Fruit fly (Drosophila melanogaster) whole organism, wandering third instar larva: ENCODE results near the gene CG31705.
A peak's percentile ranks its signal among the peaks of the same experiment; 100 is the strongest.

Experiments
- CG32264 ChIP-seq: fragments of 200-800 bp; sonication (Bioruptor generic); optimal IDR thresholded peaks from 2 replicates; lab custom pipeline; 2016; ENCODE audit warnings: missing biosample characterization, missing genetic modification characterization
- CG9705 ChIP-seq: fragments of 200-800 bp; sonication (Bioruptor generic); optimal IDR thresholded peaks from 2 replicates; lab custom pipeline; 2018; ENCODE audit warnings: missing biosample characterization, mild to moderate bottlenecking, missing genetic modification characterization
- Dfd ChIP-seq: fragments of >200 bp; optimal IDR thresholded peaks from 2 replicates; lab custom pipeline; 2017; ENCODE audit warnings: missing biosample characterization, missing genetic modification characterization
- Dif ChIP-seq: fragments of 200-275, 200-300 bp; sonication (Bioruptor generic); optimal IDR thresholded peaks from 2 replicates; lab custom pipeline; 2018; ENCODE audit warnings: missing biosample characterization, missing genetic modification characterization; ENCODE audit not compliant: partially characterized antibody
- GATAd ChIP-seq: sonication (Bioruptor generic); optimal IDR thresholded peaks from 2 replicates; lab custom pipeline; 2016; ENCODE audit warnings: missing biosample characterization, missing genetic modification characterization
- HLH106 ChIP-seq: fragments of 200-800 bp; optimal IDR thresholded peaks from 3 replicates; lab custom pipeline; 2019; ENCODE audit warnings: missing biosample characterization, mild to moderate bottlenecking, missing genetic modification characterization, moderate library complexity
- Hnf4 ChIP-seq: fragments of 200-800 bp; sonication (Bioruptor generic); optimal IDR thresholded peaks from 2 replicates; lab custom pipeline; 2016; ENCODE audit warnings: missing biosample characterization, mild to moderate bottlenecking, missing genetic modification characterization
- Hr83 ChIP-seq: fragments of 200-300 bp; sonication (Bioruptor generic); optimal IDR thresholded peaks from 2 replicates; lab custom pipeline; 2016; ENCODE audit warnings: missing biosample characterization, mild to moderate bottlenecking, missing genetic modification characterization, moderate library complexity; ENCODE audit not compliant: poor library complexity, severe bottlenecking
- Jra ChIP-seq: sonication (Bioruptor generic); optimal IDR thresholded peaks from 2 replicates; lab custom pipeline; 2016; ENCODE audit warnings: missing biosample characterization, missing genetic modification characterization
- Mio ChIP-seq: sonication (Bioruptor generic); optimal IDR thresholded peaks from 2 replicates; lab custom pipeline; 2016; ENCODE audit warnings: missing biosample characterization, missing genetic modification characterization
- Myc ChIP-seq: fragments of >200 bp; optimal IDR thresholded peaks from 2 replicates; lab custom pipeline; 2017
- N ChIP-seq: fragments of >200 bp; optimal IDR thresholded peaks from 2 replicates; lab custom pipeline; 2018; ENCODE audit warnings: missing biosample characterization, missing external identifiers, missing genetic modification characterization
- OdsH ChIP-seq: fragments of 200-800 bp; sonication (Bioruptor generic); optimal IDR thresholded peaks from 2 replicates; lab custom pipeline; 2016; ENCODE audit warnings: missing biosample characterization, mild to moderate bottlenecking, missing genetic modification characterization
- Rel ChIP-seq, 2 experiments: fragments of 200-800 bp; sonication (Bioruptor generic) in 1 of 2; optimal IDR thresholded peaks; 2 replicates in 1 of 2; 3 replicates in 1 of 2; lab custom pipeline; 2016 to 2019; ENCODE audit warnings: mild to moderate bottlenecking in 2 of 2, missing biosample characterization in 2 of 2, missing genetic modification characterization in 2 of 2, moderate library complexity in 1 of 2
- Sp1 ChIP-seq: fragments of 200-800 bp; sonication (Bioruptor generic); optimal IDR thresholded peaks from 3 replicates; lab custom pipeline; 2019; ENCODE audit warnings: missing biosample characterization, mild to moderate bottlenecking, missing genetic modification characterization, moderate library complexity
- Vsx2 ChIP-seq: fragments of 200-300, 225-300 bp; sonication (Bioruptor generic); optimal IDR thresholded peaks from 2 replicates; lab custom pipeline; 2018; ENCODE audit warnings: missing biosample characterization, missing genetic modification characterization; ENCODE audit not compliant: partially characterized antibody
- br ChIP-seq: fragments of 200-800 bp; sonication (Bioruptor generic); optimal IDR thresholded peaks from 2 replicates; lab custom pipeline; 2016; ENCODE audit warnings: missing biosample characterization, missing genetic modification characterization
- brk ChIP-seq: fragments of 200-800 bp; sonication (Bioruptor generic); optimal IDR thresholded peaks from 2 replicates; lab custom pipeline; 2016; ENCODE audit warnings: missing biosample characterization, mild to moderate bottlenecking, missing genetic modification characterization
- dl ChIP-seq, 2 experiments: fragments of 175-275, 200-275 bp in 1 of 2; fragments of 200-275 bp in 1 of 2; sonication (Bioruptor generic); optimal IDR thresholded peaks; lab custom pipeline; 2018; ENCODE audit warnings: mild to moderate bottlenecking in 2 of 2, missing biosample characterization in 2 of 2, missing genetic modification characterization in 2 of 2, moderate library complexity in 2 of 2; ENCODE audit not compliant: partially characterized antibody in 2 of 2, insufficient read depth in 1 of 2
- dmrt93B ChIP-seq: fragments of 200-800 bp; sonication (Bioruptor generic); optimal IDR thresholded peaks from 2 replicates; lab custom pipeline; 2018; ENCODE audit warnings: missing biosample characterization, mild to moderate bottlenecking, missing genetic modification characterization
- dsf ChIP-seq: sonication (Bioruptor generic); optimal IDR thresholded peaks from 2 replicates; lab custom pipeline; 2016; ENCODE audit warnings: missing biosample characterization, missing genetic modification characterization, borderline replicate concordance
- ey ChIP-seq: fragments of 200-800 bp; sonication (Bioruptor generic); optimal IDR thresholded peaks from 2 replicates; lab custom pipeline; 2016; ENCODE audit warnings: missing biosample characterization, missing genetic modification characterization
- foxo ChIP-seq, 2 experiments: fragments of 200-800 bp; sonication (Bioruptor generic); optimal IDR thresholded peaks; 2 replicates in 1 of 2; 3 replicates in 1 of 2; lab custom pipeline; 2016 to 2017; ENCODE audit warnings: missing biosample characterization in 2 of 2, missing genetic modification characterization in 2 of 2
- fru ChIP-seq: fragments of 200-800 bp; sonication (Bioruptor generic); optimal IDR thresholded peaks from 3 replicates; lab custom pipeline; 2016; ENCODE audit warnings: missing biosample characterization, mild to moderate bottlenecking, missing genetic modification characterization
- h ChIP-seq: fragments of 200-800 bp; sonication (Bioruptor generic); optimal IDR thresholded peaks from 3 replicates; lab custom pipeline; 2016; ENCODE audit warnings: missing biosample characterization, mild to moderate bottlenecking, missing genetic modification characterization
- jim ChIP-seq: fragments of 175-275, 200-325 bp; sonication (Bioruptor generic); optimal IDR thresholded peaks from 2 replicates; lab custom pipeline; 2016; ENCODE audit warnings: missing biosample characterization, mild to moderate bottlenecking, missing genetic modification characterization
- lola ChIP-seq: fragments of >200 bp; optimal IDR thresholded peaks from 2 replicates; lab custom pipeline; 2017; ENCODE audit warnings: missing biosample characterization, missing genetic modification characterization
- pan ChIP-seq: fragments of >200 bp; optimal IDR thresholded peaks from 2 replicates; lab custom pipeline; 2017
- psq ChIP-seq: fragments of 200-800 bp; sonication (Bioruptor generic); optimal IDR thresholded peaks from 3 replicates; lab custom pipeline; 2017; ENCODE audit warnings: missing biosample characterization, mild to moderate bottlenecking, missing genetic modification characterization, moderate library complexity
- rgr ChIP-seq: fragments of 200-800 bp; sonication (Bioruptor generic); optimal IDR thresholded peaks from 3 replicates; lab custom pipeline; 2016; ENCODE audit warnings: missing biosample characterization, mild to moderate bottlenecking, missing genetic modification characterization
- sv ChIP-seq: fragments of 200-800 bp; sonication (Bioruptor generic); optimal IDR thresholded peaks from 3 replicates; lab custom pipeline; 2016; ENCODE audit warnings: missing biosample characterization, missing genetic modification characterization
- tai ChIP-seq: sonication (Bioruptor generic); optimal IDR thresholded peaks from 2 replicates; lab custom pipeline; 2016; ENCODE audit warnings: missing biosample characterization, missing genetic modification characterization

The CG31705 gene

DNA sequence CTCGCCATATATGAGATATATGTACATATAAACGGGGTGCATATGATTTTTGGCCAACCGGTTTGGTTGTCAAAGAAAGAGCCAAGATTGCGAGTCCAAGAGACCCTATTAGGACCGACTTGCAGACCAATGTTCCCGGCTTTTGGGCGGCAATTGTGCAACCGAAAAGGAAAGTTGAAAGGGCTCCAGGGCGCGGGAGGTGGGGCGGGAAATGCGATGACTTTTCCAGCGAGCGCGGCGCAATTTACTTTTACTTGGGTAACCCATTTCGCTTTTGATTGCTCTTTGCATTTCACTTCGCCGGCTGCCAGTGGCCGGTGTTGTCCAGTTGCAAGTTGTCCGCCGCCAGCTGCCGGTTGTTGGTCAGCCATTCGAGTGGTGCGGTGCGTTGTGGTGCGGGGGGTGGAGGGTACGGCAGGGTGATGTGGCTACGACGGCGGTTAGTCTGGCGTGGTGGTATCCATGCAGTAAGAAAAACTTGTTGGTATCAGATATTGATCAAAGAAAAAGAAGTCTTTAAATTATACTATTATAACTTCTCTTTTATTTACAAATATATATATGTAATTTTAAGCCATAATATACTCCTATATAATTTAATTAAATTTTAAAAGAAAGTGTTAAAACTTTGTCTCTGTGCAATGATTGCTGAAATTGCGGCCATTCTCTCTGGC lies 23.0 kb downstream of the CG31705 start:
- no peak for TF ChIP-seq br (GFP tag; lab: Kevin White, UChicago)
- TF ChIP-seq psq: peak; percentile 41
- peak; percentile 44 for TF ChIP-seq HLH106
- TF ChIP-seq dmrt93B: peak; percentile 25

DNA sequence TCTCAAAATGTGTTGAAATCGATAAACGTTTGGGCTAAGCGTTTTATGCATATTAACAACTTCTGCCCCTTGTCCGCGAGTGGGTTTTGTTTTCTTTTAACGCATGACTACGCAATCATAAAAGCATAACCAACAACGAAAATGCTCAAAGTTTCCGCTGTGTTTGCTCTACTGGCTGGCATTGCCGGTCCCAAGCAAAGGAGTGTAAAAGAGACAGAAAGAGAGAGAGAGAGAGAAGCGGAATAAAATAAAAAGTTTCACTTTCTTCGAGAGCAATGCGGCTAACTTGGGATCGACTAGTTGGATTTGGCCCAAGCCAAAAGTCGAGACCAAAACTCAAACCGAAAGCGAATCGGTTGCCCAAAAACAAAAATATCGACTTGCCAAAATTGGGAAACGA lies 25.3 kb downstream of the CG31705 start:
- no peak for TF ChIP-seq Mio (GFP tag; lab: Kevin White, UChicago)
- TF ChIP-seq jim (GFP tag; lab: Kevin White, UChicago): no peak
- no peak for TF ChIP-seq GATAd (GFP tag; lab: Kevin White, UChicago)

DNA sequence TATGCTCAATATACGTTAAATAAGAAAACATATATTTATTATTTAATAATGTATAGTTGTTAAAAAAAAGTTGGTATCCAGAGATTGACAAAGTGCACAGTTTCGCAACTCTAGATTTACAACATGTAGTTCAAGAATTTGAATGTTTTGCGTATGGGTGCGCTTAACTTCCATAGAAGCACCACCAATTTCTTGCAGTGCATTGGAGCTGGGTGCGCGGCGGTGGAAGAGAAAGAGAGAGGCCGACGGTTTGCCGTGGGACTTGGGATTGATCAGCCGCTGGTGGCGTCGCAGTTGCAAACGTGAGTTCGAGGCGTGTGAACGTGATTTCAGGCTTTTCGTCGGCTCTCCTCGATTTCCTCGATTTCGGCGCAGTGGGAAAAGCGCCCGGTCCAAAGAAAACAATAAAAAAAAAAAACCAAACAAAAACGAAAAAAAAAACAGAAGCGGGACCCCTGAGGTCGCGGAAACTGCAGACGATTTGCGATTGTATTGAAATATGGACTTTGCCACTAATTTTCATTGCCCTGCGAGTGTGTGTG lies 26.5 kb downstream of the CG31705 start, which contains the start of gene spz4:
TSS of gene spz4 (plus strand) at position 289 of the 542 bp plus-strand sequence.
- TF ChIP-seq lola (GFP tag; lab: Kevin White, UChicago): no peak
- no peak for TF ChIP-seq Dif (GFP tag; lab: Kevin White, UChicago)
- TF ChIP-seq brk (GFP tag; lab: Kevin White, UChicago): no peak
- no peak for TF ChIP-seq Hr83
- no peak for TF ChIP-seq Sp1 (GFP tag; lab: Kevin White, UChicago)
- TF ChIP-seq OdsH (GFP tag; lab: Kevin White, UChicago): no peak
- no peak for TF ChIP-seq N
- TF ChIP-seq CG32264: no peak
- TF ChIP-seq sv (GFP tag; lab: Kevin White, UChicago): no peak
- no peak for TF ChIP-seq tai
- no peak for TF ChIP-seq Myc (lab: Kevin White, UChicago)
- no peak for TF ChIP-seq Rel (GFP tag; optimal IDR thresholded peaks at IDR 0.05; lab: Kevin White, UChicago)
- TF ChIP-seq Rel (tag; optimal IDR thresholded peaks at IDR 0.05; lab: Kevin White, UChicago): no peak
- TF ChIP-seq dl (GFP tag; optimal IDR thresholded peaks at IDR 0.05; lab: Kevin White, UChicago; ENCODE audit: insufficient read depth in 1 of 2, partially characterized antibody in 2 of 2): no peak
- no peak for TF ChIP-seq dsf
- no peak for TF ChIP-seq fru
- no peak for TF ChIP-seq pan (lab: Kevin White, UChicago)
- no peak for TF ChIP-seq Jra (GFP tag; lab: Kevin White, UChicago)

DNA sequence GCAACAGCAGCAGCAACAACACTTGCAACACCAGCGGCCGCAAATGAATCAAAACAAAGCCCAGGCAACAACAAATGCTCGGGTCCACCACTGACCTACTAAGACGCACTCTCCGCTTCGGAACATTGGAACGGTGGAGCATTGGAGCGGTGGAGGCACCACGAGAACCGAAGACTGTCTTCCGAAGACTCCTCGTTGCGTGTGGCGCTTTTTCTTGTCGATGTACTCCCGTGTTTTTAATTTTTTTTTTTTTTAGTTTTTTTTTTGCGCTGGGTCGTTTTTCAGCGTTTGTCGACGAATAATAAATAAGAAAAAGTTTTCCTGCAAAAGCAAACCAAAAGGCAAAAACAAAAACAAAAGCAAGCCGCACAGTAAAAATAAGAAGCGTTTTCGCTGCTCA lies 27.4 kb downstream of the CG31705 start:
- no peak for TF ChIP-seq Rel (GFP tag; optimal IDR thresholded peaks at IDR 0.05; lab: Kevin White, UChicago)
- TF ChIP-seq Rel (tag; optimal IDR thresholded peaks at IDR 0.05; lab: Kevin White, UChicago): no peak
- no peak for TF ChIP-seq Hnf4
- no peak for TF ChIP-seq Dif (GFP tag; lab: Kevin White, UChicago)
- no peak for TF ChIP-seq fru
- TF ChIP-seq br (GFP tag; lab: Kevin White, UChicago): no peak
- TF ChIP-seq Dfd (GFP tag; lab: Kevin White, UChicago): peak; percentile 7
- TF ChIP-seq tai: no peak

DNA sequence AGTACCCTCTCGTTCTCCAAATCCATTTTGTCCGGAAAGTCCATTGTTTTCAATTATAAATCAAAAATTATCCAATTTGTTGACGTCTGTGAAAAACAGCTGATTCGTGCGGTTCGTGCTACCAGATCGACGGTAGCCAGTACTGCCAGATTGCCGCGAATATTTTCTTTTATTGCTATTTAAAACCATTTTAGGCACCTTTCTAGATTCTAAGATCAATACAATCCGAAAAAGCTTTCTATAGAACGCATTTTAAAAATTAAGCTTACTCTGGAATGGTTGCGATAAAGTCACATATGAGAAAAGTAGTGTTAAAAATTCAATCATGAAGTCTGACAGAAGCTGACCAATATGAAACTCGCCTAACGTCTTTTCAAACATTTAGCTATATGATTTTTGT lies 29.2 kb downstream of the CG31705 start, which contains the start of gene Cog8:
TSS of gene Cog8 (minus strand) at position 110 of the 400 bp plus-strand sequence.
- TF ChIP-seq ey (GFP tag; lab: Kevin White, UChicago): peak; percentile 59
- TF ChIP-seq foxo (GFP tag; optimal IDR thresholded peaks at IDR 0.05; lab: Kevin White, UChicago): peak in 1 of 2 experiments; percentile 71
- TF ChIP-seq tai: peak; percentile 67
- TF ChIP-seq HLH106: peak; percentile 38
- TF ChIP-seq h: peak; percentile 34
- no peak for TF ChIP-seq Myc (lab: Kevin White, UChicago)
- peak; percentile 66 for TF ChIP-seq rgr (GFP tag; lab: Kevin White, UChicago)
- TF ChIP-seq Vsx2: no peak
- peak; percentile 24 for TF ChIP-seq psq
- peak; percentile 8 for TF ChIP-seq br (GFP tag; lab: Kevin White, UChicago)
- peak; percentile 33 for TF ChIP-seq OdsH (GFP tag; lab: Kevin White, UChicago)
- TF ChIP-seq fru: peak; percentile 42
- no peak for TF ChIP-seq CG9705 (GFP tag; lab: Kevin White, UChicago)
- TF ChIP-seq Mio (GFP tag; lab: Kevin White, UChicago): no peak
- peak; percentile 43 for TF ChIP-seq sv (GFP tag; lab: Kevin White, UChicago)
